Fruit fly (Drosophila melanogaster) whole organism: ENCODE data around the gene CG43273.

Experiments
- CG8478 ChIP-seq: fragments of >200 bp; optimal IDR thresholded peaks from 2 replicates; lab custom pipeline; 2018; ENCODE audit warnings: inconsistent platforms
- pan ChIP-seq: fragments of >200 bp; optimal IDR thresholded peaks from 2 replicates; lab custom pipeline; 2017
- usp ChIP-seq: fragments of >200 bp; optimal IDR thresholded peaks from 2 replicates; lab custom pipeline; 2017; ENCODE audit warnings: missing biosample characterization, missing genetic modification characterization, mixed read lengths

DNA sequence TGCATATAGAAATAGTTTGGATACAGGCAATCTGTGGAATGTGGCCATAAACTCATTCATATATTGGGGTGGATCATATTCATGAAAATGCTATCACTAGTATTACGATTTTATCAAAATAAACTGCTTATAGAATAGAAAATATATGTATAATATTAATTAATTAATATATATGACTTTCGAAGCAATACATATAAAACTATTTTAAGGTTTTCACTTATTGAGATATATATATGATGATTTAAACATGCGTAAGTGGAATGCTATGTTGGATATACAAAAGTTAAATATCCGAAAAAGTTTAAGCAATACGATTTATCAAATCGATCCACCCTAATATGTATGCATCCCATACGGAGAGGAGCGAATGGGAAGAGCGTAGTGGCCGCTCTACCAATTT is 31.5 kb upstream of the CG43273 start:
- no peak for TF ChIP-seq pan (lab: Kevin White, UChicago)
- no peak for TF ChIP-seq usp (GFP tag; lab: Kevin White, UChicago)
- TF ChIP-seq CG8478 (lab: Kevin White, UChicago) = no peak
